Worm (Caenorhabditis elegans) whole organism, L3 larva: ENCODE measurements around the gene K10H10.10.

ENCODE experiments used
- ama-1 ChIP-seq: fragments of 150-350 bp; optimal IDR thresholded peaks from 2 replicates; lab custom pipeline; 2018
- egl-27 ChIP-seq: sonication (generic microtip); optimal IDR thresholded peaks from 4 replicates; lab custom pipeline; 2017; ENCODE audit warnings: missing biosample characterization, missing genetic modification reagents, missing genetic modification characterization
- tbx-2 ChIP-seq: sonication (generic microtip); optimal IDR thresholded peaks from 2 replicates; lab custom pipeline; 2016; ENCODE audit warnings: mild to moderate bottlenecking, missing genetic modification characterization, missing compliant biosample characterization
- zag-1 ChIP-seq: fragments of 150-350 bp; optimal IDR thresholded peaks from 2 replicates; lab custom pipeline; 2014; ENCODE audit warnings: missing biosample characterization, missing genetic modification characterization

- TF ChIP-seq zag-1 (tag; lab: Kevin White, UChicago), result no peak
- no peak for TF ChIP-seq tbx-2 (tag; lab: Kevin White, UChicago)
- TF ChIP-seq egl-27 (tag; lab: Kevin White, UChicago), result no peak
- TF ChIP-seq ama-1 (lab: Kevin White, UChicago), result no peak
These were observed 41.1 kb downstream of the K10H10.10 start, which contains the start of gene gcy-29 for ce11 chrII:14548691-14549090.
